Worm (Caenorhabditis elegans) whole organism, L3 larva: Measurements from ENCODE around the gene str-38.

Experiments used
- R02D3.7 ChIP-seq: fragments of 150-350 bp; optimal IDR thresholded peaks from 2 replicates; lab custom pipeline; 2014; ENCODE audit warnings: missing biosample characterization, missing genetic modification characterization
- ZK546.5 ChIP-seq: sonication (generic microtip); optimal IDR thresholded peaks from 2 replicates; lab custom pipeline; 2017; ENCODE audit warnings: missing biosample characterization, missing genetic modification characterization
- aly-2 ChIP-seq: fragments of 150-350 bp; optimal IDR thresholded peaks from 2 replicates; lab custom pipeline; 2014; ENCODE audit warnings: missing biosample characterization, missing genetic modification characterization
- ama-1 ChIP-seq: fragments of 150-350 bp; optimal IDR thresholded peaks from 2 replicates; lab custom pipeline; 2018
- ceh-16 ChIP-seq: sonication (generic microtip); optimal IDR thresholded peaks from 2 replicates; lab custom pipeline; 2017; ENCODE audit warnings: missing biosample characterization, missing genetic modification characterization
- ceh-28 ChIP-seq: fragments of 150-350 bp; optimal IDR thresholded peaks from 2 replicates; lab custom pipeline; 2014; ENCODE audit warnings: missing biosample characterization, missing genetic modification reagents, missing genetic modification characterization
- ceh-82 ChIP-seq: fragments of 150-350 bp; optimal IDR thresholded peaks from 2 replicates; lab custom pipeline; 2014; ENCODE audit warnings: missing biosample characterization, missing genetic modification characterization
- ceh-9 ChIP-seq: sonication (generic microtip); optimal IDR thresholded peaks from 2 replicates; lab custom pipeline; 2018; ENCODE audit warnings: missing biosample characterization, missing genetic modification characterization
- daf-12 ChIP-seq: fragments of 150-350 bp; optimal IDR thresholded peaks from 2 replicates; lab custom pipeline; 2014; ENCODE audit warnings: missing biosample characterization, missing genetic modification reagents, missing genetic modification characterization
- egl-27 ChIP-seq: sonication (generic microtip); optimal IDR thresholded peaks from 4 replicates; lab custom pipeline; 2017; ENCODE audit warnings: missing biosample characterization, missing genetic modification reagents, missing genetic modification characterization
- egl-5 ChIP-seq: fragments of 150-350 bp; optimal IDR thresholded peaks from 2 replicates; lab custom pipeline; 2017; ENCODE audit warnings: missing biosample characterization, missing genetic modification reagents, missing genetic modification characterization, inconsistent platforms
- elt-1 ChIP-seq: fragments of 150-350 bp; optimal IDR thresholded peaks from 2 replicates; lab custom pipeline; 2014; ENCODE audit warnings: missing biosample characterization, missing genetic modification characterization
- elt-2 ChIP-seq: sonication (generic microtip); optimal IDR thresholded peaks from 2 replicates; lab custom pipeline; 2016; ENCODE audit warnings: missing genetic modification reagents, mild to moderate bottlenecking, missing genetic modification characterization, missing compliant biosample characterization
- elt-3 ChIP-seq, 3 experiments: fragments of 150-350 bp in 1 of 3; sonication (generic microtip) in 2 of 3; optimal IDR thresholded peaks; 2 replicates in 2 of 3; 4 replicates in 1 of 3; lab custom pipeline; 2014 to 2017; ENCODE audit warnings: missing biosample characterization in 3 of 3, missing genetic modification characterization in 3 of 3
- eor-1 ChIP-seq, 2 experiments: fragments of 150-350 bp; optimal IDR thresholded peaks; 2 replicates each; lab custom pipeline; 2014 to 2018; ENCODE audit warnings: missing biosample characterization in 2 of 2, missing genetic modification characterization in 2 of 2
- fkh-10 ChIP-seq: sonication (generic microtip); optimal IDR thresholded peaks from 2 replicates; lab custom pipeline; 2017; ENCODE audit warnings: missing biosample characterization, missing genetic modification reagents, missing genetic modification characterization
- fkh-2 ChIP-seq: fragments of 150-350 bp; optimal IDR thresholded peaks from 2 replicates; lab custom pipeline; 2014; ENCODE audit warnings: missing biosample characterization, missing genetic modification reagents, missing genetic modification characterization
- fos-1 ChIP-seq: fragments of 150-350 bp; optimal IDR thresholded peaks from 2 replicates; lab custom pipeline; 2014; ENCODE audit warnings: missing biosample characterization, missing genetic modification characterization
- hmg-11 ChIP-seq: sonication (generic microtip); optimal IDR thresholded peaks from 2 replicates; lab custom pipeline; 2016; ENCODE audit warnings: missing genetic modification characterization, missing compliant biosample characterization
- jun-1 ChIP-seq: fragments of 150-350 bp; optimal IDR thresholded peaks from 2 replicates; lab custom pipeline; 2014; ENCODE audit warnings: missing biosample characterization, missing genetic modification reagents, missing genetic modification characterization
- lin-15B ChIP-seq: fragments of 150-350 bp; optimal IDR thresholded peaks from 2 replicates; lab custom pipeline; 2014; ENCODE audit warnings: missing biosample characterization, missing genetic modification characterization
- lin-39 ChIP-seq: fragments of 150-350 bp; optimal IDR thresholded peaks from 2 replicates; lab custom pipeline; 2018; ENCODE audit warnings: missing biosample characterization, missing genetic modification reagents, missing genetic modification characterization
- lsy-12 ChIP-seq: sonication (generic microtip); optimal IDR thresholded peaks from 2 replicates; lab custom pipeline; 2016; ENCODE audit warnings: mild to moderate bottlenecking, missing genetic modification characterization, missing compliant biosample characterization
- mdl-1 ChIP-seq: fragments of 150-350 bp; optimal IDR thresholded peaks from 2 replicates; lab custom pipeline; 2014; ENCODE audit warnings: missing biosample characterization, missing genetic modification characterization
- mml-1 ChIP-seq: fragments of 150-350 bp; sonication (generic microtip); optimal IDR thresholded peaks from 3 replicates; lab custom pipeline; 2014; ENCODE audit warnings: missing biosample characterization, missing genetic modification characterization
- nfya-1 ChIP-seq: sonication (generic microtip); optimal IDR thresholded peaks from 2 replicates; lab custom pipeline; 2017; ENCODE audit warnings: missing genetic modification characterization, mild to moderate bottlenecking, missing compliant biosample characterization, antibody characterized with exemption, moderate library complexity; ENCODE audit not compliant: insufficient read depth
- nhr-11 ChIP-seq: fragments of 150-350 bp; optimal IDR thresholded peaks from 2 replicates; lab custom pipeline; 2014; ENCODE audit warnings: missing biosample characterization, missing genetic modification characterization
- nhr-12 ChIP-seq: fragments of 150-350 bp; optimal IDR thresholded peaks from 2 replicates; lab custom pipeline; 2014; ENCODE audit warnings: missing biosample characterization, missing genetic modification characterization
- nhr-23 ChIP-seq: fragments of 150-350 bp; optimal IDR thresholded peaks from 2 replicates; lab custom pipeline; 2014; ENCODE audit warnings: missing biosample characterization, missing genetic modification reagents, missing genetic modification characterization
- nhr-237 ChIP-seq: fragments of 150-350 bp; optimal IDR thresholded peaks from 2 replicates; lab custom pipeline; 2014; ENCODE audit warnings: missing biosample characterization, missing genetic modification characterization
- nhr-25 ChIP-seq: sonication (generic microtip); optimal IDR thresholded peaks from 2 replicates; lab custom pipeline; 2017; ENCODE audit warnings: missing biosample characterization, missing genetic modification characterization
- nhr-28 ChIP-seq: fragments of 150-350 bp; optimal IDR thresholded peaks from 2 replicates; lab custom pipeline; 2014; ENCODE audit warnings: missing biosample characterization, missing genetic modification characterization
- nhr-43 ChIP-seq: sonication (generic microtip); optimal IDR thresholded peaks from 2 replicates; lab custom pipeline; 2016; ENCODE audit warnings: mild to moderate bottlenecking, missing genetic modification characterization, missing compliant biosample characterization; ENCODE audit not compliant: poor library complexity, severe bottlenecking
- nhr-67 ChIP-seq: fragments of 150-350 bp; optimal IDR thresholded peaks from 2 replicates; lab custom pipeline; 2014; ENCODE audit warnings: missing biosample characterization, missing genetic modification characterization
- nhr-76 ChIP-seq: fragments of 150-350 bp; sonication (generic microtip); optimal IDR thresholded peaks from 5 replicates; lab custom pipeline; 2014; ENCODE audit warnings: missing biosample characterization, missing genetic modification characterization
- nhr-77 ChIP-seq: fragments of 150-350 bp; optimal IDR thresholded peaks from 2 replicates; lab custom pipeline; 2014; ENCODE audit warnings: missing biosample characterization, missing genetic modification characterization
- pha-4 ChIP-seq: fragments of 150-350 bp; optimal IDR thresholded peaks from 2 replicates; lab custom pipeline; 2014; ENCODE audit warnings: missing biosample characterization, missing genetic modification reagents, missing genetic modification characterization
- pqm-1 ChIP-seq: fragments of 150-350 bp; optimal IDR thresholded peaks from 2 replicates; lab custom pipeline; 2017; ENCODE audit warnings: missing biosample characterization, missing genetic modification characterization, inconsistent platforms
- sea-2 ChIP-seq: fragments of 150-350 bp; sonication (generic microtip); optimal IDR thresholded peaks from 4 replicates; lab custom pipeline; 2014; ENCODE audit warnings: missing biosample characterization, missing genetic modification reagents, missing genetic modification characterization
- skn-1 ChIP-seq: fragments of 150-350 bp; optimal IDR thresholded peaks from 2 replicates; lab custom pipeline; 2014; ENCODE audit warnings: missing biosample characterization, missing genetic modification characterization
- snpc-4 ChIP-seq: fragments of 150-350 bp; optimal IDR thresholded peaks from 2 replicates; lab custom pipeline; 2014; ENCODE audit warnings: missing biosample characterization, missing genetic modification characterization
- tbx-2 ChIP-seq: sonication (generic microtip); optimal IDR thresholded peaks from 2 replicates; lab custom pipeline; 2016; ENCODE audit warnings: mild to moderate bottlenecking, missing genetic modification characterization, missing compliant biosample characterization
- unc-39 ChIP-seq: sonication (generic microtip); optimal IDR thresholded peaks from 4 replicates; lab custom pipeline; 2017; ENCODE audit warnings: missing biosample characterization, missing genetic modification characterization
- unc-62 ChIP-seq: fragments of 150-350 bp; sonication (generic microtip); optimal IDR thresholded peaks from 4 replicates; lab custom pipeline; 2014; ENCODE audit warnings: missing biosample characterization, missing genetic modification reagents, missing genetic modification characterization
- zag-1 ChIP-seq: fragments of 150-350 bp; optimal IDR thresholded peaks from 2 replicates; lab custom pipeline; 2014; ENCODE audit warnings: missing biosample characterization, missing genetic modification characterization
- ztf-11 ChIP-seq: fragments of 150-350 bp; optimal IDR thresholded peaks from 2 replicates; lab custom pipeline; 2014; ENCODE audit warnings: missing biosample characterization, missing genetic modification characterization
- ztf-4 ChIP-seq: fragments of 150-350 bp; optimal IDR thresholded peaks from 2 replicates; lab custom pipeline; 2014; ENCODE audit warnings: missing biosample characterization, missing genetic modification characterization

str-38 gene

ce11 chrV:15769072-15769471 lies 37.0 kb upstream of the str-38 start, which contains the start of gene F57A10.4:
F57A10.4 (plus strand) TSS chrV:15769438.
- TF ChIP-seq zag-1 (tag; lab: Kevin White, UChicago): no peak
- TF ChIP-seq lin-39: no peak
- TF ChIP-seq ceh-28 (tag; lab: Kevin White, UChicago): no peak
- no peak for TF ChIP-seq nhr-43 (tag; lab: Kevin White, UChicago)
- no peak for TF ChIP-seq elt-2 (tag; lab: Kevin White, UChicago)
- no peak for TF ChIP-seq fkh-10 (GFP tag; lab: Kevin White, UChicago)
- TF ChIP-seq ceh-82 (tag; lab: Kevin White, UChicago): no peak

ce11 chrV:15766122-15766594 lies 34.0 kb upstream of the str-38 start, which contains the start of the genes haf-3 and F57A10.2:
haf-3 (minus strand) TSS chrV:15766172.
F57A10.2 (plus strand) TSS chrV:15766575.
- peak; percentile 90 for TF ChIP-seq nhr-43 (tag; lab: Kevin White, UChicago)
- peak; percentile 62 for TF ChIP-seq lin-39
- TF ChIP-seq ama-1 (lab: Kevin White, UChicago): peak; percentile 62
- TF ChIP-seq ztf-4: peak; percentile 17
- peak; percentile 80 for TF ChIP-seq egl-5 (tag; lab: Kevin White, UChicago)
- TF ChIP-seq pqm-1 (tag; lab: Kevin White, UChicago): peak; percentile 54
- TF ChIP-seq nhr-23 (tag; lab: Kevin White, UChicago): peak; percentile 91
- TF ChIP-seq zag-1 (tag; lab: Kevin White, UChicago): peak; percentile 51
- TF ChIP-seq tbx-2 (tag; lab: Kevin White, UChicago): peak; percentile 89
- TF ChIP-seq lin-15B (tag; lab: Kevin White, UChicago): peak; percentile 93
- TF ChIP-seq aly-2 (tag; lab: Kevin White, UChicago): peak; percentile 30
- TF ChIP-seq fkh-2 (tag; lab: Kevin White, UChicago): peak; percentile 33
- peak; percentile 80 for TF ChIP-seq nhr-77 (tag; lab: Kevin White, UChicago)
- TF ChIP-seq eor-1 (tag; optimal IDR thresholded peaks at IDR 0.05; lab: Kevin White, UChicago): no peak
- TF ChIP-seq mdl-1 (tag; lab: Kevin White, UChicago): no peak
- no peak for TF ChIP-seq unc-62
- no peak for TF ChIP-seq nhr-12 (tag; lab: Kevin White, UChicago)
- TF ChIP-seq ceh-28 (tag; lab: Kevin White, UChicago): peak; percentile 78
- TF ChIP-seq elt-1 (tag; lab: Kevin White, UChicago): peak; percentile 26
- no peak for TF ChIP-seq ceh-9 (tag; lab: Kevin White, UChicago)
- TF ChIP-seq ZK546.5 (tag; lab: Kevin White, UChicago): peak; percentile 33
- TF ChIP-seq snpc-4 (tag; lab: Kevin White, UChicago): peak; percentile 90
- no peak for TF ChIP-seq nhr-67 (tag; lab: Kevin White, UChicago)
- peak; percentile 82 for TF ChIP-seq hmg-11 (tag; lab: Kevin White, UChicago)
- no peak for TF ChIP-seq nhr-237 (tag; lab: Kevin White, UChicago)
- no peak for TF ChIP-seq unc-39 (tag; lab: Kevin White, UChicago)
- peak; percentile 32 for TF ChIP-seq daf-12 (tag; lab: Kevin White, UChicago)
- peak; percentile 57 for TF ChIP-seq nhr-11
- peak; percentile 78 for TF ChIP-seq lsy-12
- no peak for TF ChIP-seq ceh-16 (tag; lab: Kevin White, UChicago)
- peak; percentile 74 for TF ChIP-seq jun-1 (tag; lab: Kevin White, UChicago)
- TF ChIP-seq elt-3 (tag; optimal IDR thresholded peaks at IDR 0.05; lab: Kevin White, UChicago): no peak
- peak; percentile 94 for TF ChIP-seq pha-4 (tag; lab: Kevin White, UChicago)
- no peak for TF ChIP-seq fos-1 (tag; lab: Kevin White, UChicago)
- peak; percentile 49 for TF ChIP-seq skn-1 (tag; lab: Kevin White, UChicago)
- TF ChIP-seq nhr-25: peak; percentile 85
- TF ChIP-seq nfya-1 (tag; lab: Kevin White, UChicago): peak; percentile 89
- no peak for TF ChIP-seq sea-2 (GFP tag; lab: Kevin White, UChicago)
- peak; percentile 34 for TF ChIP-seq fkh-10 (GFP tag; lab: Kevin White, UChicago)
- TF ChIP-seq R02D3.7 (tag; lab: Kevin White, UChicago): peak; percentile 87
- TF ChIP-seq egl-27 (tag; lab: Kevin White, UChicago): peak; percentile 33
- TF ChIP-seq nhr-28: no peak
- no peak for TF ChIP-seq ztf-11 (tag; lab: Kevin White, UChicago)
- no peak for TF ChIP-seq nhr-76 (tag; lab: Kevin White, UChicago)
- TF ChIP-seq elt-2 (tag; lab: Kevin White, UChicago): peak; percentile 58
- peak; percentile 87 for TF ChIP-seq ceh-82 (tag; lab: Kevin White, UChicago)
- TF ChIP-seq mml-1 (tag; lab: Kevin White, UChicago): no peak
